Worm (Caenorhabditis elegans) whole organism, L1 larva: ENCODE results near the gene Y4C6B.7.

Experiments used
- ama-1 ChIP-seq: fragments of 150-350 bp; optimal IDR thresholded peaks from 2 replicates; lab custom pipeline; 2014
- dsc-1 ChIP-seq: sonication (generic microtip); optimal IDR thresholded peaks from 2 replicates; lab custom pipeline; 2016; ENCODE audit warnings: mild to moderate bottlenecking, missing genetic modification characterization, missing compliant biosample characterization
- hlh-17 ChIP-seq: fragments of 200-800 bp; sonication (Bioruptor generic); optimal IDR thresholded peaks from 2 replicates; lab custom pipeline; 2018; ENCODE audit warnings: missing genetic modification characterization, mild to moderate bottlenecking, missing compliant biosample characterization, moderate library complexity, borderline replicate concordance
- mab-9 ChIP-seq: fragments of 200-800 bp; sonication (Bioruptor generic); IDR thresholded peaks from 2 replicates; pipeline ENCODE4 v1.3.6; 2022; ENCODE audit warnings: missing genetic modification reagents, missing genetic modification characterization, missing compliant biosample characterization
- mdl-1 ChIP-seq, 2 experiments: fragments of 150-350 bp; optimal IDR thresholded peaks; 2 replicates each; lab custom pipeline; 2014 to 2017; ENCODE audit warnings: missing biosample characterization in 2 of 2, missing genetic modification characterization in 2 of 2, inconsistent platforms in 1 of 2
- nhr-11 ChIP-seq: fragments of 150-350 bp; optimal IDR thresholded peaks from 2 replicates; lab custom pipeline; 2014; ENCODE audit warnings: missing biosample characterization, missing genetic modification characterization
- nhr-12 ChIP-seq: sonication (generic microtip); optimal IDR thresholded peaks from 2 replicates; lab custom pipeline; 2017; ENCODE audit warnings: missing biosample characterization, missing genetic modification characterization
- nhr-47 ChIP-seq: sonication (generic microtip); optimal IDR thresholded peaks from 2 replicates; lab custom pipeline; 2016; ENCODE audit warnings: mild to moderate bottlenecking, missing genetic modification characterization, moderate library complexity, missing compliant biosample characterization
- skn-1 ChIP-seq: fragments of 150-350 bp; optimal IDR thresholded peaks from 2 replicates; lab custom pipeline; 2014; ENCODE audit warnings: missing biosample characterization, missing genetic modification characterization
- snu-23 ChIP-seq: sonication (generic microtip); optimal IDR thresholded peaks from 2 replicates; lab custom pipeline; 2016; ENCODE audit warnings: missing genetic modification characterization, missing compliant biosample characterization
- unc-62 ChIP-seq: fragments of 150-350 bp; optimal IDR thresholded peaks from 2 replicates; lab custom pipeline; 2014; ENCODE audit warnings: missing biosample characterization, missing genetic modification reagents, missing genetic modification characterization
- xbp-1 ChIP-seq: sonication (generic microtip); optimal IDR thresholded peaks from 2 replicates; lab custom pipeline; 2016; ENCODE audit warnings: missing genetic modification characterization, missing compliant biosample characterization
- zag-1 ChIP-seq: fragments of 150-350 bp; optimal IDR thresholded peaks from 2 replicates; lab custom pipeline; 2014; ENCODE audit warnings: missing biosample characterization, missing genetic modification characterization

ce11 chrIV:5388477-5389065 lies 35.3 kb upstream of the Y4C6B.7 start, which contains the start of gene elo-6:
- TF ChIP-seq mdl-1 (tag; optimal IDR thresholded peaks at IDR 0.05; lab: Kevin White, UChicago) (no peak), zag-1 (tag; lab: Kevin White, UChicago) (no peak), xbp-1 (tag; lab: Kevin White, UChicago) (peak; percentile 2), skn-1 (no peak), mab-9 (GFP tag; lab: Robert Waterston, UW) (no peak), nhr-11 (tag; lab: Kevin White, UChicago) (no peak), snu-23 (peak; percentile 33), unc-62 (GFP tag; lab: Kevin White, UChicago) (no peak), nhr-47 (tag; lab: Kevin White, UChicago) (no peak), nhr-12 (tag; lab: Kevin White, UChicago) (no peak), hlh-17 (GFP tag; lab: Kevin White, UChicago) (no peak), dsc-1 (tag; lab: Kevin White, UChicago) (no peak), ama-1 (lab: Kevin White, UChicago) (no peak)
